Worm (Caenorhabditis elegans) whole organism, L3 larva: ENCODE measurements around the gene his-35.

Experiments used
- R02D3.7 ChIP-seq: fragments of 150-350 bp; optimal IDR thresholded peaks from 2 replicates; lab custom pipeline; 2014; ENCODE audit warnings: missing biosample characterization, missing genetic modification characterization
- ceh-28 ChIP-seq: fragments of 150-350 bp; optimal IDR thresholded peaks from 2 replicates; lab custom pipeline; 2014; ENCODE audit warnings: missing biosample characterization, missing genetic modification reagents, missing genetic modification characterization
- daf-12 ChIP-seq: fragments of 150-350 bp; optimal IDR thresholded peaks from 2 replicates; lab custom pipeline; 2014; ENCODE audit warnings: missing biosample characterization, missing genetic modification reagents, missing genetic modification characterization
- egl-27 ChIP-seq: sonication (generic microtip); optimal IDR thresholded peaks from 4 replicates; lab custom pipeline; 2017; ENCODE audit warnings: missing biosample characterization, missing genetic modification reagents, missing genetic modification characterization
- egl-5 ChIP-seq: fragments of 150-350 bp; optimal IDR thresholded peaks from 2 replicates; lab custom pipeline; 2017; ENCODE audit warnings: missing biosample characterization, missing genetic modification reagents, missing genetic modification characterization, inconsistent platforms
- elt-1 ChIP-seq: fragments of 150-350 bp; optimal IDR thresholded peaks from 2 replicates; lab custom pipeline; 2014; ENCODE audit warnings: missing biosample characterization, missing genetic modification characterization
- elt-2 ChIP-seq: sonication (generic microtip); optimal IDR thresholded peaks from 2 replicates; lab custom pipeline; 2016; ENCODE audit warnings: missing genetic modification reagents, mild to moderate bottlenecking, missing genetic modification characterization, missing compliant biosample characterization
- eor-1 ChIP-seq, 2 experiments: fragments of 150-350 bp; optimal IDR thresholded peaks; 2 replicates each; lab custom pipeline; 2014 to 2018; ENCODE audit warnings: missing biosample characterization in 2 of 2, missing genetic modification characterization in 2 of 2
- fkh-10 ChIP-seq: sonication (generic microtip); optimal IDR thresholded peaks from 2 replicates; lab custom pipeline; 2017; ENCODE audit warnings: missing biosample characterization, missing genetic modification reagents, missing genetic modification characterization
- fkh-2 ChIP-seq: fragments of 150-350 bp; optimal IDR thresholded peaks from 2 replicates; lab custom pipeline; 2014; ENCODE audit warnings: missing biosample characterization, missing genetic modification reagents, missing genetic modification characterization
- hmg-11 ChIP-seq: sonication (generic microtip); optimal IDR thresholded peaks from 2 replicates; lab custom pipeline; 2016; ENCODE audit warnings: missing genetic modification characterization, missing compliant biosample characterization
- jun-1 ChIP-seq: fragments of 150-350 bp; optimal IDR thresholded peaks from 2 replicates; lab custom pipeline; 2014; ENCODE audit warnings: missing biosample characterization, missing genetic modification reagents, missing genetic modification characterization
- lsy-12 ChIP-seq: sonication (generic microtip); optimal IDR thresholded peaks from 2 replicates; lab custom pipeline; 2016; ENCODE audit warnings: mild to moderate bottlenecking, missing genetic modification characterization, missing compliant biosample characterization
- mml-1 ChIP-seq: fragments of 150-350 bp; sonication (generic microtip); optimal IDR thresholded peaks from 3 replicates; lab custom pipeline; 2014; ENCODE audit warnings: missing biosample characterization, missing genetic modification characterization
- nhr-11 ChIP-seq: fragments of 150-350 bp; optimal IDR thresholded peaks from 2 replicates; lab custom pipeline; 2014; ENCODE audit warnings: missing biosample characterization, missing genetic modification characterization
- nhr-23 ChIP-seq: fragments of 150-350 bp; optimal IDR thresholded peaks from 2 replicates; lab custom pipeline; 2014; ENCODE audit warnings: missing biosample characterization, missing genetic modification reagents, missing genetic modification characterization
- nhr-237 ChIP-seq: fragments of 150-350 bp; optimal IDR thresholded peaks from 2 replicates; lab custom pipeline; 2014; ENCODE audit warnings: missing biosample characterization, missing genetic modification characterization
- nhr-25 ChIP-seq: sonication (generic microtip); optimal IDR thresholded peaks from 2 replicates; lab custom pipeline; 2017; ENCODE audit warnings: missing biosample characterization, missing genetic modification characterization
- nhr-28 ChIP-seq: fragments of 150-350 bp; optimal IDR thresholded peaks from 2 replicates; lab custom pipeline; 2014; ENCODE audit warnings: missing biosample characterization, missing genetic modification characterization
- nhr-43 ChIP-seq: sonication (generic microtip); optimal IDR thresholded peaks from 2 replicates; lab custom pipeline; 2016; ENCODE audit warnings: mild to moderate bottlenecking, missing genetic modification characterization, missing compliant biosample characterization; ENCODE audit not compliant: poor library complexity, severe bottlenecking
- pha-4 ChIP-seq: fragments of 150-350 bp; optimal IDR thresholded peaks from 2 replicates; lab custom pipeline; 2014; ENCODE audit warnings: missing biosample characterization, missing genetic modification reagents, missing genetic modification characterization
- sea-2 ChIP-seq: fragments of 150-350 bp; sonication (generic microtip); optimal IDR thresholded peaks from 4 replicates; lab custom pipeline; 2014; ENCODE audit warnings: missing biosample characterization, missing genetic modification reagents, missing genetic modification characterization
- skn-1 ChIP-seq: fragments of 150-350 bp; optimal IDR thresholded peaks from 2 replicates; lab custom pipeline; 2014; ENCODE audit warnings: missing biosample characterization, missing genetic modification characterization
- snpc-4 ChIP-seq: fragments of 150-350 bp; optimal IDR thresholded peaks from 2 replicates; lab custom pipeline; 2014; ENCODE audit warnings: missing biosample characterization, missing genetic modification characterization
- tbx-2 ChIP-seq: sonication (generic microtip); optimal IDR thresholded peaks from 2 replicates; lab custom pipeline; 2016; ENCODE audit warnings: mild to moderate bottlenecking, missing genetic modification characterization, missing compliant biosample characterization
- unc-39 ChIP-seq: sonication (generic microtip); optimal IDR thresholded peaks from 4 replicates; lab custom pipeline; 2017; ENCODE audit warnings: missing biosample characterization, missing genetic modification characterization
- unc-62 ChIP-seq: fragments of 150-350 bp; sonication (generic microtip); optimal IDR thresholded peaks from 4 replicates; lab custom pipeline; 2014; ENCODE audit warnings: missing biosample characterization, missing genetic modification reagents, missing genetic modification characterization
- ztf-11 ChIP-seq: fragments of 150-350 bp; optimal IDR thresholded peaks from 2 replicates; lab custom pipeline; 2014; ENCODE audit warnings: missing biosample characterization, missing genetic modification characterization
- ztf-4 ChIP-seq: fragments of 150-350 bp; optimal IDR thresholded peaks from 2 replicates; lab custom pipeline; 2014; ENCODE audit warnings: missing biosample characterization, missing genetic modification characterization

Gene his-35

ce11 chrV:9584263-9584662 is 39.2 kb upstream of the his-35 start:
- no peak for TF ChIP-seq fkh-2 (tag; lab: Kevin White, UChicago)
- no peak for TF ChIP-seq R02D3.7 (tag; lab: Kevin White, UChicago)
- no peak for TF ChIP-seq fkh-10 (GFP tag; lab: Kevin White, UChicago)
- no peak for TF ChIP-seq pha-4 (tag; lab: Kevin White, UChicago)
- no peak for TF ChIP-seq nhr-11
- no peak for TF ChIP-seq nhr-43 (tag; lab: Kevin White, UChicago)
- TF ChIP-seq sea-2 (GFP tag; lab: Kevin White, UChicago), result no peak
- no peak for TF ChIP-seq elt-1
- no peak for TF ChIP-seq egl-27

- no peak for TF ChIP-seq jun-1 (tag; lab: Kevin White, UChicago)
- no peak for TF ChIP-seq unc-62 (GFP tag; lab: Kevin White, UChicago)
- TF ChIP-seq lsy-12 (tag; lab: Kevin White, UChicago), result no peak
- no peak for TF ChIP-seq nhr-237 (tag; lab: Kevin White, UChicago)
These were observed 38.2 kb upstream of the his-35 start, which contains the start of gene K09G1.1 for ce11 chrV:9583323-9583644. Gene K09G1.1 (plus strand): TSS chrV:9583545.

ce11 chrV:9582594-9583322 is 37.7 kb upstream of the his-35 start, which contains the start of gene rtfo-1:
Gene rtfo-1 (minus strand): TSS chrV:9582644.
- peak; percentile 18 for TF ChIP-seq nhr-25
- TF ChIP-seq egl-5 (tag; lab: Kevin White, UChicago), result no peak
- TF ChIP-seq hmg-11, result peak; percentile 62
- peak; percentile 45 for TF ChIP-seq nhr-43 (tag; lab: Kevin White, UChicago)
- peak; percentile 4 for TF ChIP-seq snpc-4 (tag; lab: Kevin White, UChicago)
- peak; percentile 35 for TF ChIP-seq nhr-23 (tag; lab: Kevin White, UChicago)
- no peak for TF ChIP-seq tbx-2
- no peak for TF ChIP-seq nhr-28 (tag; lab: Kevin White, UChicago)
- TF ChIP-seq fkh-2 (tag; lab: Kevin White, UChicago), result no peak
- TF ChIP-seq elt-2 (tag; lab: Kevin White, UChicago), result peak; percentile 4
- TF ChIP-seq skn-1 (tag; lab: Kevin White, UChicago), result no peak
- TF ChIP-seq ztf-4 (tag; lab: Kevin White, UChicago), result no peak
- no peak for TF ChIP-seq lsy-12 (tag; lab: Kevin White, UChicago)
- TF ChIP-seq pha-4 (tag; lab: Kevin White, UChicago), result peak; percentile 60
- no peak for TF ChIP-seq ztf-11 (tag; lab: Kevin White, UChicago)

ce11 chrV:9576991-9577390 is 31.9 kb upstream of the his-35 start, which contains the start of gene F25B3.2:
Gene F25B3.2 (plus strand): TSS chrV:9577291.
- TF ChIP-seq nhr-25 (no peak), nhr-43 (tag; lab: Kevin White, UChicago) (no peak), unc-62 (GFP tag; lab: Kevin White, UChicago) (no peak)
- TF ChIP-seq, all 47 proteins: peak for 0

- TF ChIP-seq nhr-28 (tag; lab: Kevin White, UChicago), result no peak
- no peak for TF ChIP-seq mml-1 (tag; lab: Kevin White, UChicago)
- TF ChIP-seq daf-12, result no peak
- no peak for TF ChIP-seq nhr-11
These were observed 26.6 kb upstream of the his-35 start for ce11 chrV:9571673-9572072.

ce11 chrV:9571056-9571455 is 26.0 kb upstream of the his-35 start:
- TF ChIP-seq eor-1 (tag; optimal IDR thresholded peaks at IDR 0.05; lab: Kevin White, UChicago), result no peak
- no peak for TF ChIP-seq elt-1
- no peak for TF ChIP-seq ztf-11 (tag; lab: Kevin White, UChicago)
- TF ChIP-seq ceh-28, result no peak
- peak; percentile 36 for TF ChIP-seq elt-2 (tag; lab: Kevin White, UChicago)
- TF ChIP-seq unc-39 (tag; lab: Kevin White, UChicago), result no peak
